Worm (Caenorhabditis elegans): ENCODE results near the gene tag-340.

ce11 chrIII:4910956-4911355, 10.6 kb downstream of the tag-340 start, which contains the start of gene F26F4.2:
- TF ChIP-seq W03F9.2 (tag; optimal IDR thresholded peaks at IDR 0.05) (no peak), him-1 (tag; optimal IDR thresholded peaks at IDR 0.05) (no peak), dao-5 (tag; optimal IDR thresholded peaks at IDR 0.05) (no peak)

Data from whole organism, L4/young adult.